Worm (Caenorhabditis elegans) whole organism, L4/young adult: Measurements from ENCODE around the gene spe-43.

ENCODE experiments used
- W03F9.2 ChIP-seq: fragments of 150-350 bp; optimal IDR thresholded peaks from 2 replicates; lab custom pipeline; 2014; ENCODE audit warnings: missing biosample characterization, missing genetic modification characterization
- dao-5 ChIP-seq: sonication (generic microtip); optimal IDR thresholded peaks from 2 replicates; lab custom pipeline; 2016; ENCODE audit warnings: missing genotype, missing genetic modification characterization, moderate library complexity, missing compliant biosample characterization
- him-1 ChIP-seq: sonication (generic microtip); optimal IDR thresholded peaks from 2 replicates; lab custom pipeline; 2016; ENCODE audit warnings: missing genotype, missing genetic modification reagents, missing genetic modification characterization, missing compliant biosample characterization

DNA sequence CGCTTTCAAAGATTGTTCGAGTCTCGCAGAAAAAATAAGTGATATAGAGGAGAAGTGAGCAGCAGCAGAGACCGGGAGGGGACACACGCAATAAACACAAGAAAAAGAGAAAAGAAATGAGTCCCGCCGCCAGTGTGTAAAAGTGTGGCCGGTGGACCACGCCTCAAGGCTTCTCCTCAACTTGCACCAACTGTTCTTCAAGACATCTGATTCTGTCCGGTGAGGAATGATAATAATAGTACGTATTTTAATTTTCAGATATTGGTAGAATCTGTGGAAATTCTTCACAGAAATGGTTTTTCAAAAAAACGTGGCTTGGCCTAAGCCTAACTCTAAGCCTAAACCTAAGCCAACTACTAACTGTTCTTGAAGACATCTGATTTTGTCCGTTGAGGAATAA lies 37.1 kb upstream of the spe-43 start, which contains the start of gene lev-1:
- TF ChIP-seq him-1 (tag; lab: Kevin White, UChicago) (no peak), W03F9.2 (tag; lab: Kevin White, UChicago) (no peak), dao-5 (tag; lab: Kevin White, UChicago) (no peak)
